Fruit fly (Drosophila melanogaster) S2 (cell line): Measurements from ENCODE around the gene RpL22.

Experiments used
- CG8478 ChIP-seq: fragments of >200 bp; optimal IDR thresholded peaks from 2 replicates; lab custom pipeline; 2018
- CTCF ChIP-seq, 2 experiments: fragments of >200 bp; optimal IDR thresholded peaks; 2 replicates each; lab custom pipeline; 2018

Gene RpL22

DNA sequence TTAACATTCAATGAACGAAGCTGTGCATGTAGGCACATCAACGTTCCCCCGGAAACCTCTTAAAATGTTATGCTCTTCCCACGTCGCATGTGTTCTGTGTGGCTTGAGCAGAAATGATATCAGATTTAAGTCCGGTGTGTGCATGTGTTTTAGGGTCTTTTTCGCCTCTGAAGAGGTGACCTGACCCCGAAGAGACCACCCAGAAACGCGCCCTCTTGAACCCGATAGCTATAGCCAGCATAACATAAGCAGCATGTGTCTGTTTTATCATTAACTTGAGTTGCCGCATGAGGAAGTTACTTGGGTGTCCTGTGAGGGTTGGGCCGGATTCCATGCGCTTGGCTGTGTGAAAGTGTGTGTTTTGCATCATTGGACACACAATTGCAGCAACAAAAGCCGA, 46.0 kb downstream of the RpL22 start:
- no peak for TF ChIP-seq CG8478 (lab: Kevin White, UChicago)
- no peak for TF ChIP-seq CTCF (optimal IDR thresholded peaks at IDR 0.05; lab: Kevin White, UChicago)

- TF ChIP-seq CG8478 (lab: Kevin White, UChicago): no peak
- TF ChIP-seq CTCF (optimal IDR thresholded peaks at IDR 0.05; lab: Kevin White, UChicago): no peak
These were observed 47.0 kb downstream of the RpL22 start for dm6 chrX:717893-718292.

dm6 chrX:715383-715782, 49.5 kb downstream of the RpL22 start:
- TF ChIP-seq CG8478 (lab: Kevin White, UChicago) (no peak), CTCF (optimal IDR thresholded peaks at IDR 0.05; lab: Kevin White, UChicago) (no peak)

DNA sequence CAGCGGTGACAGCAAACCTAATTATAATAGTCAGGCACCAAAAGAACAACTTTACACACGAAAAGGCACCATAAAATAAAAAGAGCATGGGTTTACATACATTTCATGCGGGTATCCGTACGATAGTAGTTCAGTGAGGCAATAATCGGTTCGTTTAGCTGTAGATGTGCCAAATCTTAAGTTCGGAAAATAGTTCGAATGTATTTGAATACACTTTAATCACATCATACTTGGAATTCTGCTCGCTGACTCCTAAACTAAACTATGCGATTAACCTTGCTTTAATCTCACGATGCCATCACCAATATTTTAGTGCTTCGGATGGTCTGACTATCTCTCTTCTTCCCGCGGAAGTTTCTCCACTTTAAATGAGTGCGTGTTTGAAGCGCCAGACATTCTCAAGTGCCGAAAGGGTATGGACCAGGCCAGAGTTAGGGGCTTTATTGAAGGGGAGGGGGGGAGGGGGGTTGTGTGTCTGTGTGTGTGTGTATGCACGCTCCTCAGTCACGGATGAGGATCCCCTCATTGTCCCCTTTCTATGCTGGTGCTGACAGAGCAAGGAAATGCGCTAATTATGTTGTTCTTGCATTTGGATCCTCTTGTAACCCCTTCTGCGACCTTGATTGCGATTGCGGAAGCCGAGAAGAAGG, 51.6 kb downstream of the RpL22 start:
- no peak for TF ChIP-seq CTCF (optimal IDR thresholded peaks at IDR 0.05; lab: Kevin White, UChicago)
- no peak for TF ChIP-seq CG8478 (lab: Kevin White, UChicago)
